Fruit fly (Drosophila melanogaster): Measurements from ENCODE around the gene kar.
A peak's percentile ranks its signal among the peaks of the same experiment; 100 is the strongest.

kar gene

DNA sequence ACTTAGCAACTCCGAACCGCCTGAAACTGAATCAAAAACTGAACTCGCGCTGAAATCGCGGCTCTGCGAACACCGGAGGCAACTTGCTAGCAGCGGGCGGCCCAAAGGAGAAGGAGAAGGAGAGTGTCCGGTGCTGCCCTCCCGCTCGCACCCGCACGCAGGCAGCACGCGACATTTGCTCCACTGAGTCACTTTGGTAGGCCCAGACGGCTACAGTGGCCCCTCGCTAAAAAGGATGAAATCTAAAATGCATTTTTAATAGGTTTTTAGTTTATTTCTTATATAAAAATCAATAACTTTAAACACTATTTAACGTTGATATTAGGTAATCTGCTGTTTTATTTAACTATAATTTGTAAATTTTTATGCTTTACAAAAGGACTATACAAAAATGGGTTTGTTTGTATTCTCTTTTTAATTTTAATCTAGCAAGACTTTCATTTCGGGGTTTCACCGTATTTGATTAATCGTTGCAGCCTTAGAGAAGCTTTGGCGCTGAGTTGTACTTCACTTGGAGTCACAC lies 33.3 kb upstream of the kar start, which contains the start of gene Men (continued):
- no peak for TF ChIP-seq Dad (GFP tag; optimal IDR thresholded peaks at IDR 0.05)
- no peak for TF ChIP-seq CG9797 (GFP tag; optimal IDR thresholded peaks at IDR 0.05)
- peak; percentile 54 for TF ChIP-seq CG6689 (GFP tag; IDR thresholded peaks at IDR 0.05)
- TF ChIP-seq Ets65A (GFP tag): no peak
- no peak for TF ChIP-seq B-H2 (GFP tag; optimal IDR thresholded peaks at IDR 0.05)
- TF ChIP-seq Doc2 (GFP tag; IDR thresholded peaks at IDR 0.05): no peak
- TF ChIP-seq crol (GFP tag; IDR thresholded peaks at IDR 0.05): no peak
- TF ChIP-seq Nf-YA (GFP tag; IDR thresholded peaks at IDR 0.05): peak; percentile 61
- TF ChIP-seq zf30C (GFP tag; optimal IDR thresholded peaks at IDR 0.05): no peak
- TF ChIP-seq Awh (GFP tag; IDR thresholded peaks at IDR 0.05): 0 out of 2 replicates have a peak, but pooled peaks have one; percentile 43
- TF ChIP-seq CG8290 (GFP tag; optimal IDR thresholded peaks at IDR 0.05): no peak
- no peak for TF ChIP-seq CG8290 (tag; optimal IDR thresholded peaks at IDR 0.05)
- peak; percentile 49; the same call in 1 of the 2 replicates for TF ChIP-seq dati (GFP tag; IDR thresholded peaks at IDR 0.05)
- TF ChIP-seq CG14441 (GFP tag; IDR thresholded peaks at IDR 0.05): peak; percentile 63
- no peak for TF ChIP-seq Gsc (GFP tag; IDR thresholded peaks at IDR 0.05)
- TF ChIP-seq CG12155 (GFP tag; optimal IDR thresholded peaks at IDR 0.05): peak; percentile 13
- peak; percentile 31 for TF ChIP-seq CG33557 (GFP tag; optimal IDR thresholded peaks at IDR 0.05)
- TF ChIP-seq Abd-B (GFP tag; optimal IDR thresholded peaks at IDR 0.05): peak; percentile 17
- TF ChIP-seq CG4820 (GFP tag; optimal IDR thresholded peaks at IDR 0.05): peak; percentile 40
- no peak for TF ChIP-seq hb (GFP tag; IDR thresholded peaks at IDR 0.05; ENCODE audit: partially characterized antibody)
- no peak for TF ChIP-seq pros (GFP tag; optimal IDR thresholded peaks at IDR 0.05)
- 0 out of 3 replicates have a peak, but pooled peaks have one; percentile 24 for TF ChIP-seq CG3726 (GFP tag; IDR thresholded peaks at IDR 0.05)
- TF ChIP-seq fd3F (GFP tag; optimal IDR thresholded peaks at IDR 0.05): peak; percentile 40
- no peak for TF ChIP-seq HLH4C (GFP tag; IDR thresholded peaks at IDR 0.05; ENCODE audit: partially characterized antibody)
- TF ChIP-seq CG6813 (GFP tag; optimal IDR thresholded peaks at IDR 0.05): no peak
- no peak for TF ChIP-seq stwl (tag; optimal IDR thresholded peaks at IDR 0.05)
- no peak for TF ChIP-seq dimm (GFP tag; IDR thresholded peaks at IDR 0.05)
- TF ChIP-seq CG10147 (GFP tag; optimal IDR thresholded peaks at IDR 0.05): peak; percentile 53
- TF ChIP-seq ham (GFP tag; IDR thresholded peaks at IDR 0.05): no peak
- no peak for TF ChIP-seq h (optimal IDR thresholded peaks at IDR 0.05)
- no peak for TF ChIP-seq TFAM (GFP tag; optimal IDR thresholded peaks at IDR 0.05)
- TF ChIP-seq sd (tag; optimal IDR thresholded peaks at IDR 0.05): peak; percentile 38
- TF ChIP-seq Atf6 (GFP tag; IDR thresholded peaks at IDR 0.05): no peak; the same call in 1 of the 2 replicates
- no peak for TF ChIP-seq nau (GFP tag; optimal IDR thresholded peaks at IDR 0.05)
- TF ChIP-seq CG32767 (GFP tag; IDR thresholded peaks at IDR 0.05): peak; percentile 57
- TF ChIP-seq E2f1 (GFP tag; IDR thresholded peaks at IDR 0.05): peak; percentile 63
- TF ChIP-seq CG18476 (GFP tag; optimal IDR thresholded peaks at IDR 0.05): peak; percentile 48
- TF ChIP-seq CG34422 (GFP tag; IDR thresholded peaks at IDR 0.05): no peak
- TF ChIP-seq exex (tag; optimal IDR thresholded peaks at IDR 0.05): peak; percentile 28
- peak; percentile 8 for TF ChIP-seq HmgZ (tag; optimal IDR thresholded peaks at IDR 0.05)
- no peak for TF ChIP-seq pzg (GFP tag; optimal IDR thresholded peaks at IDR 0.05)
- no peak for TF ChIP-seq Bteb2 (GFP tag; optimal IDR thresholded peaks at IDR 0.05)
- TF ChIP-seq B-H1 (GFP tag; IDR thresholded peaks at IDR 0.05): 0 out of 3 replicates have a peak, but pooled peaks have one; percentile 22
- no peak for TF ChIP-seq CG11560 (tag; IDR thresholded peaks at IDR 0.05)
- 0 out of 3 replicates have a peak, but pooled peaks have one; percentile 42 for TF ChIP-seq zfh1 (GFP tag; IDR thresholded peaks at IDR 0.05)
- TF ChIP-seq CkIIα-i1 (GFP tag; IDR thresholded peaks at IDR 0.05): no peak
- peak; percentile 43 for TF ChIP-seq CG10209 (GFP tag; optimal IDR thresholded peaks at IDR 0.05)
- TF ChIP-seq inv (GFP tag; IDR thresholded peaks at IDR 0.05; ENCODE audit: partially characterized antibody): no peak
- TF ChIP-seq ab (GFP tag; optimal IDR thresholded peaks at IDR 0.05): no peak
- TF ChIP-seq tna (GFP tag; IDR thresholded peaks at IDR 0.05; ENCODE audit: partially characterized antibody): no peak
- TF ChIP-seq p53 (GFP tag; optimal IDR thresholded peaks at IDR 0.05): no peak
- 0 out of 2 replicates have a peak, but pooled peaks have one; percentile 9 for TF ChIP-seq ara (GFP tag; IDR thresholded peaks at IDR 0.05)
